Worm (Caenorhabditis elegans) whole organism, early embryonic: ENCODE data around the gene ZC204.14.

Experiments
- B0310.2 ChIP-seq: sonication (generic microtip); optimal IDR thresholded peaks from 2 replicates; lab custom pipeline; 2016; ENCODE audit warnings: mild to moderate bottlenecking, missing genetic modification characterization, missing compliant biosample characterization
- F13C5.2 ChIP-seq: sonication (generic microtip); optimal IDR thresholded peaks from 2 replicates; lab custom pipeline; 2017; ENCODE audit warnings: mild to moderate bottlenecking, missing genetic modification characterization, inconsistent platforms, missing compliant biosample characterization
- aly-1 ChIP-seq: sonication (generic microtip); optimal IDR thresholded peaks from 2 replicates; lab custom pipeline; 2016; ENCODE audit warnings: missing genetic modification characterization, missing compliant biosample characterization
- ama-1 ChIP-seq: fragments of 150-350 bp; optimal IDR thresholded peaks from 2 replicates; lab custom pipeline; 2014
- ceh-13 ChIP-seq: fragments of 200-800 bp; sonication (Bioruptor generic); optimal IDR thresholded peaks from 2 replicates; lab custom pipeline; 2018; ENCODE audit warnings: mild to moderate bottlenecking, missing genetic modification characterization, missing compliant biosample characterization
- ceh-36 ChIP-seq: sonication (generic microtip); optimal IDR thresholded peaks from 2 replicates; lab custom pipeline; 2016; ENCODE audit warnings: missing genetic modification characterization, inconsistent platforms, missing compliant biosample characterization
- ets-7 ChIP-seq: sonication (generic microtip); optimal IDR thresholded peaks from 2 replicates; lab custom pipeline; 2016; ENCODE audit warnings: missing genotype, missing genetic modification characterization, missing compliant biosample characterization
- flt-1 ChIP-seq: fragments of 200-800 bp; sonication (Bioruptor generic); IDR thresholded peaks from 2 replicates; pipeline ENCODE4 v1.3.6; 2022; ENCODE audit warnings: missing genetic modification characterization, missing compliant biosample characterization
- hmbx-1 ChIP-seq: sonication (generic microtip); optimal IDR thresholded peaks from 2 replicates; lab custom pipeline; 2016; ENCODE audit warnings: mild to moderate bottlenecking, missing genetic modification characterization, missing compliant biosample characterization
- hmg-4 ChIP-seq: fragments of 200-800 bp; sonication (Bioruptor generic); optimal IDR thresholded peaks from 2 replicates; lab custom pipeline; 2018; ENCODE audit warnings: mild to moderate bottlenecking, missing genetic modification characterization, missing compliant biosample characterization
- hnd-1 ChIP-seq: sonication (generic microtip); optimal IDR thresholded peaks from 2 replicates; lab custom pipeline; 2016; ENCODE audit warnings: missing genetic modification characterization, missing compliant biosample characterization
- pes-1 ChIP-seq: fragments of 200-800 bp; sonication (Bioruptor generic); IDR thresholded peaks from 2 replicates; pipeline ENCODE4 v1.3.6; 2022; ENCODE audit warnings: missing genetic modification reagents, missing genetic modification characterization, missing compliant biosample characterization
- scrt-1 ChIP-seq: fragments of 200-800 bp; sonication (Bioruptor generic); IDR thresholded peaks from 2 replicates; pipeline ENCODE4 v1.3.6; 2022; ENCODE audit warnings: missing genetic modification characterization, missing compliant biosample characterization
- sea-1 ChIP-seq: fragments of 200-800 bp; sonication (Bioruptor generic); conservative IDR thresholded peaks from 2 replicates; pipeline ENCODE4 v1.3.6; 2022; ENCODE audit warnings: missing genetic modification characterization, missing compliant biosample characterization
- tbx-11 ChIP-seq: fragments of 200-800 bp; sonication (Bioruptor generic); IDR thresholded peaks from 2 replicates; pipeline ENCODE4 v1.3.6; 2022; ENCODE audit warnings: missing genetic modification characterization, missing compliant biosample characterization
- tbx-37 ChIP-seq: fragments of 200-800 bp; sonication (Bioruptor generic); conservative IDR thresholded peaks from 2 replicates; pipeline ENCODE4 v1.3.6; 2022; ENCODE audit warnings: missing genetic modification reagents, missing genetic modification characterization, missing compliant biosample characterization
- tra-4 ChIP-seq: sonication (generic microtip); optimal IDR thresholded peaks from 2 replicates; lab custom pipeline; 2017; ENCODE audit warnings: missing genetic modification characterization, missing compliant biosample characterization

The ZC204.14 gene

DNA sequence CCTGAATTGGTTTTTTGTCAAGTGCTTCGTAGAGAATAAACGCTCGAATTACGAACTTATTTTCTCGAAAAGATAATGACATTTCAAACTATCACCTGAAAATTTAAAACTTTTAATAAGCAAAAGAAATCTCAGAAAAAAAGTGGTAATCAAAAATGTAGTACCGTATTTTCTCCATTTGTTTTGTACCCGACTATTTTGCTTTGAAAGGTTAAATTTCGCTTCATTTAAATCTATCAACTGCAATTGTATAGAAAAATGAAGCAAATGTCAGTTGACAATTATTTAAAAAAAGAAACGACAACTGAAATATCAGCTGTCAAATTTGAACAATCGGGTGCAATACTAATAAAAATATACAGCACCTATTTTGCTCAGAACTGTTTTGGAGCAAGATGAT lies 41.6 kb downstream of the ZC204.14 start, which contains the start of gene fbxa-158:
fbxa-158 (minus strand) TSS at position 101 of the 400 bp plus-strand sequence.
- TF ChIP-seq ets-7 (no peak), hmg-4 (GFP tag; lab: Kevin White, UChicago) (no peak), ama-1 (lab: Kevin White, UChicago) (no peak), scrt-1 (GFP tag; lab: Robert Waterston, UW) (no peak), pes-1 (no peak)

DNA sequence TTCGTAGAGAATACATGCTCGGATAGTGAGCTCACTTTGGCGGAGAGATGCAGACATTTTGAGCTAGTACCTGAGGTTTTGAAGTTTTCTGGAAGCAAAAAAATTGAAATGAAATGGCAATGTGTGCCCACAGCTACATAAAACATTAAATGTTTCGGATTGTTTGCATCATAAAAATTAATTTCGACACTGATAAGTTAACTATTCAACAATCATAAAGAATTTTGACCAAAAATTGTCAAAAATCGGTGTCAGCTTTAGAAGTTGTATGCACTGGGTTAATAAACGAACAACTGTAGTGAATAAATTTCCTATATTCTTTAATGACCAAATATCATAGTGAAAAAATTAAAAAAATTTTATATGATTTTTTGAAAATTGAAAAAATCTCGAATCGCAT lies 43.8 kb downstream of the ZC204.14 start, which contains the start of gene fbxa-166:
fbxa-166 (minus strand) TSS at position 101 of the 400 bp plus-strand sequence.
- no peak for TF ChIP-seq ceh-13 (GFP tag; lab: Kevin White, UChicago)
- no peak for TF ChIP-seq F13C5.2 (tag; lab: Kevin White, UChicago)
- no peak for TF ChIP-seq ceh-36 (tag; lab: Kevin White, UChicago)
- TF ChIP-seq ets-7: no peak
- TF ChIP-seq flt-1: no peak
- no peak for TF ChIP-seq ama-1 (lab: Kevin White, UChicago)
- no peak for TF ChIP-seq hmbx-1 (tag; lab: Kevin White, UChicago)
- no peak for TF ChIP-seq sea-1

DNA sequence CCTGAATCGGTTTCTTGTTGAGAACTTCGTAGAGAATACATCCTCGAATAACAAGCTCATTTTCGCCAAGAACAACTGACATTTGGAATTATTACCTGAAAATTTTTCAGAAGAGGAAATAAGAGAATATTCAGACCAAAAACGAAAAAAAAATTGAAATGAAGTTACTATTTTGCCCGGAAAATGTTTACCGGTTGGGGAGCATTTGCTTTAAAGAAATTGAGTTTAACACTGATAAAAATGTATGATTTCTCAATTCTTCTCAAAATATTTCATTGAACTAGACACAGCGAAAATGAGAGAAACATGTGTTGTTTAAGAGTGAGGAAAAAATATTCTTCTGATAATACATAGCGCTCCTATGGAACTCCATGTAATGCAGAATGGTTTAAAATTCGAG lies 46.4 kb downstream of the ZC204.14 start, which contains the start of gene fbxa-165:
fbxa-165 (minus strand) TSS at position 101 of the 400 bp plus-strand sequence.
- TF ChIP-seq F13C5.2 (tag; lab: Kevin White, UChicago) (no peak), B0310.2 (tag; lab: Kevin White, UChicago) (no peak), ama-1 (lab: Kevin White, UChicago) (no peak), ets-7 (no peak), flt-1 (no peak), hnd-1 (no peak), sea-1 (no peak), ceh-13 (GFP tag; lab: Kevin White, UChicago) (no peak), hmbx-1 (tag; lab: Kevin White, UChicago) (no peak), tbx-11 (no peak), aly-1 (no peak), pes-1 (no peak)

DNA sequence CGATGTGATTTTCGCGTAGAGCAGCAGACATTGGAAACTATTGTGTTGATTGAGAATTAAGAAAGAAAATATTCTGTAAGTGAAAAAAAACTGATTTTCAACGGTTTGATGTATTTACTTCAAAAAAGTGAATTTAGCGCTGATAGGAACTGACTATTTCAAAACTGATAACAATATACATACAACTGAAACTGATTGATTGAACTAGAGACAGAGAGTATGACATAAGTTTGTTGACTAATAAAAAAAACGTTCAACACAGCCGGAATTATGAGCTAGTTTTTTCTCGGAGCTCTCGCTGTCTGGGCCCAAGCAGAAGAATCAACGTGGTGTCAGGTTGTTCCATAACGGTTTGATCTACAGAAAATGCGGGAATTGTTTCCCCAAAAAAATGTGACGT lies 48.8 kb downstream of the ZC204.14 start, which contains the start of gene fbxa-164:
fbxa-164 (minus strand) TSS at position 101 of the 400 bp plus-strand sequence.
- TF ChIP-seq B0310.2 (tag; lab: Kevin White, UChicago) (no peak), flt-1 (no peak), ceh-36 (tag; lab: Kevin White, UChicago) (no peak), hnd-1 (no peak), scrt-1 (GFP tag; lab: Robert Waterston, UW) (no peak), aly-1 (no peak), hmg-4 (GFP tag; lab: Kevin White, UChicago) (no peak), tra-4 (tag; lab: Kevin White, UChicago) (no peak), pes-1 (no peak), ama-1 (lab: Kevin White, UChicago) (no peak), hmbx-1 (tag; lab: Kevin White, UChicago) (no peak), ets-7 (no peak), tbx-37 (GFP tag; lab: Robert Waterston, UW) (no peak), ceh-13 (GFP tag; lab: Kevin White, UChicago) (no peak), tbx-11 (no peak), F13C5.2 (tag; lab: Kevin White, UChicago) (no peak), sea-1 (no peak)
